Worm (Caenorhabditis elegans) whole organism, L1 larva: ENCODE data around the gene srh-303.

Experiments used
- C04F5.9 ChIP-seq: sonication (generic microtip); optimal IDR thresholded peaks from 2 replicates; lab custom pipeline; 2016; ENCODE audit warnings: missing genetic modification characterization, missing compliant biosample characterization
- C16A3.4 ChIP-seq: fragments of 150-350 bp; optimal IDR thresholded peaks from 2 replicates; lab custom pipeline; 2014; ENCODE audit warnings: missing biosample characterization, missing genetic modification characterization
- C34B4.2 ChIP-seq: sonication (generic microtip); optimal IDR thresholded peaks from 2 replicates; lab custom pipeline; 2017; ENCODE audit warnings: mild to moderate bottlenecking, missing genetic modification characterization, missing compliant biosample characterization
- ama-1 ChIP-seq: fragments of 150-350 bp; optimal IDR thresholded peaks from 2 replicates; lab custom pipeline; 2014
- blmp-1 ChIP-seq: fragments of 150-350 bp; optimal IDR thresholded peaks from 2 replicates; lab custom pipeline; 2014; ENCODE audit warnings: missing biosample characterization, missing genetic modification characterization
- ceh-82 ChIP-seq, 3 experiments: fragments of 150-350 bp in 1 of 3; sonication (generic microtip) in 2 of 3; optimal IDR thresholded peaks; 2 replicates each; lab custom pipeline; 2014 to 2017; ENCODE audit warnings: missing biosample characterization in 3 of 3, missing genetic modification characterization in 3 of 3
- dsc-1 ChIP-seq: sonication (generic microtip); optimal IDR thresholded peaks from 2 replicates; lab custom pipeline; 2016; ENCODE audit warnings: mild to moderate bottlenecking, missing genetic modification characterization, missing compliant biosample characterization
- elt-3 ChIP-seq, 6 experiments: fragments of 150-350 bp in 1 of 6; sonication (generic microtip); optimal IDR thresholded peaks; 2 replicates each; lab custom pipeline; 2017 to 2018; ENCODE audit warnings: missing biosample characterization in 6 of 6, missing genetic modification characterization in 6 of 6, inconsistent platforms in 1 of 6
- fkh-10 ChIP-seq: sonication (generic microtip); optimal IDR thresholded peaks from 2 replicates; lab custom pipeline; 2017; ENCODE audit warnings: missing biosample characterization, missing genetic modification reagents, missing genetic modification characterization
- fkh-4 ChIP-seq: sonication (generic microtip); optimal IDR thresholded peaks from 2 replicates; lab custom pipeline; 2016; ENCODE audit warnings: missing compliant biosample characterization, missing genetic modification characterization, borderline replicate concordance
- fkh-8 ChIP-seq: sonication (generic microtip); optimal IDR thresholded peaks from 2 replicates; lab custom pipeline; 2016; ENCODE audit warnings: mild to moderate bottlenecking, missing genetic modification characterization, missing compliant biosample characterization
- grh-1 ChIP-seq: fragments of 200-800 bp; sonication (Bioruptor generic); IDR thresholded peaks from 2 replicates; pipeline ENCODE4 v1.3.6; 2022; ENCODE audit warnings: missing genetic modification reagents, missing genetic modification characterization, missing compliant biosample characterization
- lin-13 ChIP-seq: fragments of 150-350 bp; optimal IDR thresholded peaks from 2 replicates; lab custom pipeline; 2014; ENCODE audit warnings: missing biosample characterization, missing genetic modification reagents, missing genetic modification characterization
- lin-14 ChIP-seq: fragments of 200-800 bp; sonication (Bioruptor generic); optimal IDR thresholded peaks from 2 replicates; lab custom pipeline; 2018; ENCODE audit warnings: mild to moderate bottlenecking, missing genetic modification characterization, moderate library complexity, missing compliant biosample characterization
- lin-35 ChIP-seq, 2 experiments: fragments of 150-350 bp; optimal IDR thresholded peaks; 2 replicates each; lab custom pipeline; 2014; ENCODE audit warnings: missing biosample characterization in 2 of 2, missing genetic modification characterization in 2 of 2, missing genetic modification reagents in 2 of 2
- lin-39 ChIP-seq: fragments of 150-350 bp; optimal IDR thresholded peaks from 2 replicates; lab custom pipeline; 2014; ENCODE audit warnings: missing biosample characterization, missing genetic modification reagents, missing genetic modification characterization
- lir-3 ChIP-seq: sonication (generic microtip); optimal IDR thresholded peaks from 2 replicates; lab custom pipeline; 2016; ENCODE audit warnings: mild to moderate bottlenecking, missing genetic modification characterization, moderate library complexity, missing compliant biosample characterization; ENCODE audit not compliant: poor library complexity
- lsy-2 ChIP-seq, 2 experiments: fragments of 150-350 bp; optimal IDR thresholded peaks; 2 replicates each; lab custom pipeline; 2014; ENCODE audit warnings: missing biosample characterization in 2 of 2, missing genetic modification characterization in 2 of 2
- mab-9 ChIP-seq: fragments of 200-800 bp; sonication (Bioruptor generic); IDR thresholded peaks from 2 replicates; pipeline ENCODE4 v1.3.6; 2022; ENCODE audit warnings: missing genetic modification reagents, missing genetic modification characterization, missing compliant biosample characterization
- mdl-1 ChIP-seq, 2 experiments: fragments of 150-350 bp; optimal IDR thresholded peaks; 2 replicates each; lab custom pipeline; 2014 to 2017; ENCODE audit warnings: missing biosample characterization in 2 of 2, missing genetic modification characterization in 2 of 2, inconsistent platforms in 1 of 2
- mef-2 ChIP-seq: fragments of 150-350 bp; optimal IDR thresholded peaks from 2 replicates; lab custom pipeline; 2014; ENCODE audit warnings: missing biosample characterization, missing genetic modification characterization
- nhr-11 ChIP-seq: fragments of 150-350 bp; optimal IDR thresholded peaks from 2 replicates; lab custom pipeline; 2014; ENCODE audit warnings: missing biosample characterization, missing genetic modification characterization
- nhr-20 ChIP-seq: sonication (generic microtip); optimal IDR thresholded peaks from 2 replicates; lab custom pipeline; 2016; ENCODE audit warnings: mild to moderate bottlenecking, missing genetic modification characterization, missing compliant biosample characterization
- nhr-47 ChIP-seq: sonication (generic microtip); optimal IDR thresholded peaks from 2 replicates; lab custom pipeline; 2016; ENCODE audit warnings: mild to moderate bottlenecking, missing genetic modification characterization, moderate library complexity, missing compliant biosample characterization
- nhr-71 ChIP-seq: sonication (generic microtip); optimal IDR thresholded peaks from 2 replicates; lab custom pipeline; 2016; ENCODE audit warnings: mild to moderate bottlenecking, missing genetic modification characterization, moderate library complexity, missing compliant biosample characterization
- nhr-76 ChIP-seq: sonication (generic microtip); optimal IDR thresholded peaks from 2 replicates; lab custom pipeline; 2017; ENCODE audit warnings: missing biosample characterization, missing genetic modification characterization
- nhr-85 ChIP-seq: sonication (generic microtip); peaks from one replicate; lab custom pipeline; 2016; ENCODE audit warnings: missing genetic modification characterization, inconsistent platforms, missing compliant biosample characterization
- pax-3 ChIP-seq: fragments of 200-800 bp; sonication (Bioruptor generic); optimal IDR thresholded peaks from 2 replicates; lab custom pipeline; 2018; ENCODE audit warnings: mild to moderate bottlenecking, missing genetic modification characterization, moderate library complexity, missing compliant biosample characterization
- rnt-1 ChIP-seq: sonication (generic microtip); optimal IDR thresholded peaks from 2 replicates; lab custom pipeline; 2016; ENCODE audit warnings: mild to moderate bottlenecking, missing genetic modification characterization, moderate library complexity, missing compliant biosample characterization
- snpc-4 ChIP-seq: fragments of 150-350 bp; optimal IDR thresholded peaks from 2 replicates; lab custom pipeline; 2014; ENCODE audit warnings: missing biosample characterization, missing genetic modification characterization
- sox-4 ChIP-seq: sonication (generic microtip); optimal IDR thresholded peaks from 2 replicates; lab custom pipeline; 2016; ENCODE audit warnings: missing genetic modification characterization, missing compliant biosample characterization
- sup-37 ChIP-seq: fragments of 200-800 bp; sonication (Bioruptor generic); optimal IDR thresholded peaks from 2 replicates; lab custom pipeline; 2018; ENCODE audit warnings: mild to moderate bottlenecking, missing genetic modification characterization, missing compliant biosample characterization
- swsn-7 ChIP-seq: sonication (generic microtip); optimal IDR thresholded peaks from 2 replicates; lab custom pipeline; 2016; ENCODE audit warnings: missing genetic modification characterization, missing compliant biosample characterization
- unc-30 ChIP-seq: sonication (generic microtip); optimal IDR thresholded peaks from 2 replicates; lab custom pipeline; 2017; ENCODE audit warnings: missing biosample characterization, missing genetic modification characterization
- unc-62 ChIP-seq: fragments of 150-350 bp; optimal IDR thresholded peaks from 2 replicates; lab custom pipeline; 2014; ENCODE audit warnings: missing biosample characterization, missing genetic modification reagents, missing genetic modification characterization
- unc-86 ChIP-seq: sonication (generic microtip); optimal IDR thresholded peaks from 2 replicates; lab custom pipeline; 2016; ENCODE audit warnings: missing genetic modification characterization, missing compliant biosample characterization
- unc-98 ChIP-seq: fragments of 200-800 bp; sonication (Bioruptor generic); IDR thresholded peaks from 2 replicates; pipeline ENCODE4 v1.3.6; 2022; ENCODE audit warnings: missing genetic modification characterization, missing compliant biosample characterization
- zip-4 ChIP-seq: fragments of 200-800 bp; sonication (Bioruptor generic); optimal IDR thresholded peaks from 2 replicates; lab custom pipeline; 2018; ENCODE audit warnings: mild to moderate bottlenecking, missing genetic modification characterization, moderate library complexity, missing compliant biosample characterization
- ztf-11 ChIP-seq, 2 experiments: sonication (generic microtip); optimal IDR thresholded peaks; 2 replicates each; lab custom pipeline; 2016 to 2017; ENCODE audit warnings: missing genetic modification characterization in 2 of 2, missing biosample characterization in 1 of 2, missing compliant biosample characterization in 1 of 2

Gene srh-303

ce11 chrV:17831350-17831749 lies at the start of gene srh-303:
Gene srh-303, plus strand, starts transcription at chrV:17831650.
- TF ChIP-seq nhr-76 (tag; lab: Kevin White, UChicago) (no peak), sup-37 (no peak), nhr-20 (tag; lab: Kevin White, UChicago) (no peak), blmp-1 (tag; lab: Kevin White, UChicago) (no peak), swsn-7 (tag; lab: Kevin White, UChicago) (no peak), C04F5.9 (no peak), fkh-4 (tag; lab: Kevin White, UChicago) (no peak), ceh-82 (tag; optimal IDR thresholded peaks at IDR 0.05; lab: Kevin White, UChicago) (no peak), lin-14 (GFP tag; lab: Kevin White, UChicago) (no peak), C34B4.2 (tag; lab: Kevin White, UChicago) (no peak), pax-3 (tag; lab: Kevin White, UChicago) (no peak), fkh-8 (tag; lab: Kevin White, UChicago) (no peak), unc-86 (tag; lab: Kevin White, UChicago) (no peak), unc-98 (no peak), elt-3 (tag; optimal IDR thresholded peaks at IDR 0.05; lab: Kevin White, UChicago) (no peak), nhr-11 (tag; lab: Kevin White, UChicago) (no peak), snpc-4 (no peak), nhr-47 (no peak), lin-13 (no peak)

- no peak for TF ChIP-seq unc-62 (GFP tag; lab: Kevin White, UChicago)
- TF ChIP-seq ama-1 = no peak
- no peak for TF ChIP-seq zip-4
- no peak for TF ChIP-seq lin-35 (GFP tag; optimal IDR thresholded peaks at IDR 0.05; lab: Kevin White, UChicago)
- no peak for TF ChIP-seq lir-3 (tag; lab: Kevin White, UChicago)
- TF ChIP-seq lin-39 (tag; lab: Kevin White, UChicago) = no peak
- TF ChIP-seq nhr-85 (tag; lab: Kevin White, UChicago) = no peak
- no peak for TF ChIP-seq rnt-1
- TF ChIP-seq unc-98 = no peak
- TF ChIP-seq ztf-11 (tag; optimal IDR thresholded peaks at IDR 0.05; lab: Kevin White, UChicago) = no peak
- TF ChIP-seq snpc-4 = no peak
- no peak for TF ChIP-seq fkh-10 (GFP tag; lab: Kevin White, UChicago)
- TF ChIP-seq mef-2 (tag; lab: Kevin White, UChicago) = no peak
- TF ChIP-seq grh-1 (GFP tag; lab: Robert Waterston, UW) = no peak
Measured at ce11 chrV:17783542-17783941, 47.9 kb upstream of the srh-303 start, which contains the start of gene srab-12. Gene srab-12, minus strand, starts transcription at chrV:17783642.

DNA sequence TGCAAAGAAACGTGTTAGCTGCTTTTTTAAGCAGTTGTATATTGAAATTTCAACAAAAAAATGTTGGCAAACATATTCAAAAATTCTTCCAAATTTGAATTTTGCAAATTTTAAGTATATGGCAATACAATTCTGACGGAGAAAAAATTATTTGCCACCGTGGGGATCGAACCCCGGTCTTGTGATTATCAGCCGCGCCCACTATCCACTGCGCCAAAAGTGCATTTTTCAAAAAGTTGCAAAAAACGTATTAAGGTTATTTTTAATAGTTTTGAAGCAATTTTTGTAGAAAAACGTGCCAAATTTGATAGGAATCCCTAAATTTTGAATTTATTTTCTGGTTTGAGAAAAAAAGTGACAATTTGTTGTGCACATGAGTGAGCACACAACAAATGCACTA lies 47.1 kb upstream of the srh-303 start:
- TF ChIP-seq unc-30 (tag; lab: Kevin White, UChicago) = no peak
- no peak for TF ChIP-seq ama-1
- TF ChIP-seq mdl-1 (tag; optimal IDR thresholded peaks at IDR 0.05; lab: Kevin White, UChicago) = no peak
- no peak for TF ChIP-seq lsy-2 (tag; optimal IDR thresholded peaks at IDR 0.05; lab: Kevin White, UChicago)
- TF ChIP-seq dsc-1 (tag; lab: Kevin White, UChicago) = no peak
- no peak for TF ChIP-seq fkh-4 (tag; lab: Kevin White, UChicago)
- TF ChIP-seq unc-62 (GFP tag; lab: Kevin White, UChicago) = no peak
- TF ChIP-seq blmp-1 (tag; lab: Kevin White, UChicago) = no peak
- TF ChIP-seq nhr-71 (tag; lab: Kevin White, UChicago) = no peak
- TF ChIP-seq nhr-11 (tag; lab: Kevin White, UChicago) = no peak
- no peak for TF ChIP-seq lir-3 (tag; lab: Kevin White, UChicago)
- TF ChIP-seq mef-2 (tag; lab: Kevin White, UChicago) = no peak
- no peak for TF ChIP-seq lin-35 (GFP tag; optimal IDR thresholded peaks at IDR 0.05; lab: Kevin White, UChicago)
- TF ChIP-seq nhr-85 (tag; lab: Kevin White, UChicago) = no peak
- no peak for TF ChIP-seq sox-4 (tag; lab: Kevin White, UChicago)
- no peak for TF ChIP-seq fkh-8 (tag; lab: Kevin White, UChicago)
- TF ChIP-seq mab-9 = no peak
- no peak for TF ChIP-seq C16A3.4 (tag; lab: Kevin White, UChicago)
